Fruit fly (Drosophila melanogaster): ENCODE data around the gene CG15628.

CG15628 gene

dm6 chr2L:4850356-4850755 lies 28.8 kb downstream of the CG15628 start, which contains the start of the genes mRpS2 and Mon1 (continued):
- TF ChIP-seq Ets96B (tag; optimal IDR thresholded peaks at IDR 0.05) (peak; percentile 91), topi (GFP tag; optimal IDR thresholded peaks at IDR 0.05) (peak; percentile 87), Ets21C (GFP tag; optimal IDR thresholded peaks at IDR 0.05) (peak; percentile 82), Gug (GFP tag; IDR thresholded peaks at IDR 0.05) (peak; percentile 95), CG6808 (GFP tag; optimal IDR thresholded peaks at IDR 0.05) (no peak), CG6854 (GFP tag; optimal IDR thresholded peaks at IDR 0.05) (peak; percentile 58), CG9139 (GFP tag; optimal IDR thresholded peaks at IDR 0.05) (no peak), Hr38 (GFP tag; optimal IDR thresholded peaks at IDR 0.05) (peak; percentile 29), Lpt (GFP tag; optimal IDR thresholded peaks at IDR 0.05) (peak; percentile 91), CG10631 (GFP tag; optimal IDR thresholded peaks at IDR 0.05) (peak; percentile 97), CG8319 (GFP tag; optimal IDR thresholded peaks at IDR 0.05) (peak; percentile 90), Hr39 (GFP tag; optimal IDR thresholded peaks at IDR 0.05) (peak; percentile 90), net (GFP tag; optimal IDR thresholded peaks at IDR 0.05) (peak; percentile 88), fd59A (GFP tag; optimal IDR thresholded peaks at IDR 0.05) (peak; percentile 70), CG34406 (GFP tag; optimal IDR thresholded peaks at IDR 0.05) (peak; percentile 90), Eip78C (GFP tag) (peak; percentile 94), spab (GFP tag; optimal IDR thresholded peaks at IDR 0.05) (peak; percentile 81), Sox102F (GFP tag; optimal IDR thresholded peaks at IDR 0.05) (peak; percentile 88), Smox (GFP tag; optimal IDR thresholded peaks at IDR 0.05) (peak; percentile 85), CG1621 (tag; optimal IDR thresholded peaks at IDR 0.05) (peak; percentile 70), fkh (GFP tag; optimal IDR thresholded peaks at IDR 0.05) (peak; percentile 73)

- no peak for TF ChIP-seq Eip93F (GFP tag; optimal IDR thresholded peaks at IDR 0.05)
- TF ChIP-seq eg (GFP tag; IDR thresholded peaks at IDR 0.05), result no peak
- TF ChIP-seq Hr38 (GFP tag; optimal IDR thresholded peaks at IDR 0.05), result no peak
- no peak for TF ChIP-seq Eip75B (GFP tag; optimal IDR thresholded peaks at IDR 0.05)
- TF ChIP-seq CG16779 (tag; optimal IDR thresholded peaks at IDR 0.05), result no peak
- TF ChIP-seq achi (GFP tag; optimal IDR thresholded peaks at IDR 0.05), result no peak
- TF ChIP-seq OdsH (GFP tag; optimal IDR thresholded peaks at IDR 0.05), result no peak
- no peak for TF ChIP-seq salr (GFP tag; optimal IDR thresholded peaks at IDR 0.05)
- TF ChIP-seq CG11902 (GFP tag; optimal IDR thresholded peaks at IDR 0.05), result no peak
- no peak for TF ChIP-seq acj6 (GFP tag; optimal IDR thresholded peaks at IDR 0.05)
- no peak for TF ChIP-seq CG9139 (GFP tag; optimal IDR thresholded peaks at IDR 0.05)
- no peak for TF ChIP-seq CG11294 (GFP tag; IDR thresholded peaks at IDR 0.05)
- no peak for TF ChIP-seq Sox14 (GFP tag; optimal IDR thresholded peaks at IDR 0.05)
- no peak for TF ChIP-seq CG34406 (GFP tag; optimal IDR thresholded peaks at IDR 0.05)
- no peak for TF ChIP-seq svp (GFP tag)
- no peak for TF ChIP-seq dsx (GFP tag; optimal IDR thresholded peaks at IDR 0.05; ENCODE audit: poor library complexity, severe bottlenecking)
- no peak for TF ChIP-seq CG1621 (tag; optimal IDR thresholded peaks at IDR 0.05)
- no peak for TF ChIP-seq CG11762 (GFP tag; optimal IDR thresholded peaks at IDR 0.05; ENCODE audit: insufficient read depth)
- no peak for TF ChIP-seq topi (GFP tag; optimal IDR thresholded peaks at IDR 0.05)
- no peak for TF ChIP-seq Blimp-1 (GFP tag; optimal IDR thresholded peaks at IDR 0.05)
Observed at dm6 chr2L:4852605-4853102, 31.1 kb downstream of the CG15628 start, which contains the start of gene smog. Gene smog, plus strand, starts transcription at chr2L:4852864.

dm6 chr2L:4854822-4855221 lies 33.2 kb downstream of the CG15628 start:
- no peak for TF ChIP-seq CG3032 (tag; optimal IDR thresholded peaks at IDR 0.05)
- TF ChIP-seq Gug (GFP tag; IDR thresholded peaks at IDR 0.05), result no peak
- no peak for TF ChIP-seq OdsH (GFP tag; optimal IDR thresholded peaks at IDR 0.05)
- no peak for TF ChIP-seq CG15336 (GFP tag; IDR thresholded peaks at IDR 0.05)
- no peak for TF ChIP-seq net (GFP tag; optimal IDR thresholded peaks at IDR 0.05)
- no peak for TF ChIP-seq CG11294 (GFP tag; IDR thresholded peaks at IDR 0.05)
- no peak for TF ChIP-seq achi (GFP tag; optimal IDR thresholded peaks at IDR 0.05)
- no peak for TF ChIP-seq CG8632 (GFP tag; optimal IDR thresholded peaks at IDR 0.05)
- TF ChIP-seq CG1621 (tag; optimal IDR thresholded peaks at IDR 0.05), result no peak
- no peak for TF ChIP-seq CG34406 (GFP tag; optimal IDR thresholded peaks at IDR 0.05)
- no peak for TF ChIP-seq CG6276 (GFP tag; optimal IDR thresholded peaks at IDR 0.05)
- no peak for TF ChIP-seq vri (GFP tag; optimal IDR thresholded peaks at IDR 0.05)
- no peak for TF ChIP-seq svp (GFP tag)
- no peak for TF ChIP-seq CG11762 (GFP tag; optimal IDR thresholded peaks at IDR 0.05; ENCODE audit: insufficient read depth)
